Fruit fly (Drosophila melanogaster) whole organism, prepupa: ENCODE results near the gene MED22.

Experiments
- CG10631 ChIP-seq: fragments of 200-800 bp; sonication (Bioruptor generic); optimal IDR thresholded peaks from 2 replicates; lab custom pipeline; 2016; ENCODE audit warnings: missing biosample characterization, missing genetic modification characterization
- CG10669 ChIP-seq: fragments of 200-800 bp; sonication (Bioruptor generic); optimal IDR thresholded peaks from 3 replicates; lab custom pipeline; 2018; ENCODE audit warnings: missing biosample characterization, mild to moderate bottlenecking, missing genetic modification characterization, moderate library complexity
- CG11294 ChIP-seq: fragments of 200-800 bp; sonication (Bioruptor generic); IDR thresholded peaks from 2 replicates; pipeline ENCODE4 v1.3.6; 2022; ENCODE audit warnings: missing biosample characterization, missing genetic modification characterization
- CG15336 ChIP-seq: fragments of 200-800 bp; sonication (Bioruptor generic); IDR thresholded peaks from 2 replicates; pipeline ENCODE4 v1.3.6; 2022; ENCODE audit warnings: missing biosample characterization, missing genetic modification characterization
- CG1621 ChIP-seq: fragments of 200-800 bp; sonication (Bioruptor generic); optimal IDR thresholded peaks from 3 replicates; lab custom pipeline; 2018; ENCODE audit warnings: missing biosample characterization, mild to moderate bottlenecking, missing genetic modification characterization
- CG3032 ChIP-seq: fragments of 200-800 bp; optimal IDR thresholded peaks from 2 replicates; lab custom pipeline; 2019; ENCODE audit warnings: missing biosample characterization, mild to moderate bottlenecking, missing genetic modification characterization, moderate library complexity
- CG32006 ChIP-seq: fragments of 200-800 bp; sonication (Bioruptor generic); optimal IDR thresholded peaks from 3 replicates; lab custom pipeline; 2017; ENCODE audit warnings: missing biosample characterization, mild to moderate bottlenecking, missing genetic modification characterization
- CG34406 ChIP-seq: fragments of 200-800 bp; sonication (Bioruptor generic); optimal IDR thresholded peaks from 3 replicates; lab custom pipeline; 2016; ENCODE audit warnings: missing biosample characterization, missing genetic modification characterization
- CG3919 ChIP-seq: fragments of 200-800 bp; sonication (Bioruptor generic); optimal IDR thresholded peaks from 3 replicates; lab custom pipeline; 2016; ENCODE audit warnings: missing biosample characterization, missing genetic modification characterization
- CG4318 ChIP-seq: fragments of 200-800 bp; sonication (Bioruptor generic); optimal IDR thresholded peaks from 3 replicates; lab custom pipeline; 2017; ENCODE audit warnings: missing biosample characterization, mild to moderate bottlenecking, missing genetic modification characterization
- CG6163 ChIP-seq: fragments of 200-800 bp; sonication (Bioruptor generic); IDR thresholded peaks from 3 replicates; pipeline ENCODE4 v1.3.6; 2022; ENCODE audit warnings: missing biosample characterization, missing genetic modification characterization
- CG6792 ChIP-seq: fragments of 200-800 bp; sonication (Bioruptor generic); optimal IDR thresholded peaks from 3 replicates; lab custom pipeline; 2016; ENCODE audit warnings: missing biosample characterization, missing genetic modification characterization
- CG7368 ChIP-seq: fragments of 200-800 bp; sonication (Bioruptor generic); optimal IDR thresholded peaks from 3 replicates; lab custom pipeline; 2016; ENCODE audit warnings: missing biosample characterization, missing genetic modification characterization
- CG8119 ChIP-seq: fragments of 200-800 bp; sonication (Bioruptor generic); IDR thresholded peaks from 3 replicates; pipeline ENCODE4 v1.3.6; 2022; ENCODE audit warnings: missing biosample characterization, missing genetic modification characterization
- CG8632 ChIP-seq: fragments of 200-800 bp; sonication (Bioruptor generic); optimal IDR thresholded peaks from 3 replicates; lab custom pipeline; 2016; ENCODE audit warnings: missing biosample characterization, missing genetic modification characterization
- CG9139 ChIP-seq: fragments of 200-800 bp; sonication (Bioruptor generic); optimal IDR thresholded peaks from 3 replicates; lab custom pipeline; 2017; ENCODE audit warnings: missing biosample characterization, mild to moderate bottlenecking, missing genetic modification characterization
- Eip75B ChIP-seq: fragments of 200-800 bp; sonication (Bioruptor generic); optimal IDR thresholded peaks from 3 replicates; lab custom pipeline; 2016; ENCODE audit warnings: missing biosample characterization, missing genetic modification characterization
- Eip78C ChIP-seq: fragments of 200-800 bp; sonication (Bioruptor generic); peaks from one replicate; lab custom pipeline; 2016; ENCODE audit warnings: missing biosample characterization, missing genetic modification characterization
- Ets96B ChIP-seq: fragments of 200-800 bp; optimal IDR thresholded peaks from 2 replicates; lab custom pipeline; 2019; ENCODE audit warnings: missing biosample characterization, mild to moderate bottlenecking, missing genetic modification characterization, moderate library complexity
- Hr4 ChIP-seq: fragments of 200-800 bp; sonication (Bioruptor generic); optimal IDR thresholded peaks from 3 replicates; lab custom pipeline; 2016; ENCODE audit warnings: missing biosample characterization, missing genetic modification characterization
- Lpt ChIP-seq: fragments of 200-800 bp; sonication (Bioruptor generic); optimal IDR thresholded peaks from 3 replicates; lab custom pipeline; 2016; ENCODE audit warnings: missing biosample characterization, missing genetic modification characterization
- Met ChIP-seq: fragments of 200-800 bp; sonication (Bioruptor generic); optimal IDR thresholded peaks from 3 replicates; lab custom pipeline; 2016; ENCODE audit warnings: missing biosample characterization, missing genetic modification characterization
- OdsH ChIP-seq: fragments of 200-800 bp; sonication (Bioruptor generic); optimal IDR thresholded peaks from 3 replicates; lab custom pipeline; 2016; ENCODE audit warnings: missing biosample characterization, missing genetic modification characterization
- Sox15 ChIP-seq: fragments of 200-800 bp; sonication (Bioruptor generic); optimal IDR thresholded peaks from 3 replicates; lab custom pipeline; 2016; ENCODE audit warnings: missing biosample characterization, missing genetic modification characterization
- achi ChIP-seq: fragments of 200-800 bp; sonication (Bioruptor generic); optimal IDR thresholded peaks from 3 replicates; lab custom pipeline; 2016; ENCODE audit warnings: missing biosample characterization, missing genetic modification characterization
- acj6 ChIP-seq: fragments of 200-800 bp; sonication (Bioruptor generic); optimal IDR thresholded peaks from 3 replicates; lab custom pipeline; 2016; ENCODE audit warnings: missing biosample characterization, missing genetic modification characterization
- cyc ChIP-seq: fragments of 200-800 bp; sonication (Bioruptor generic); optimal IDR thresholded peaks from 3 replicates; lab custom pipeline; 2016; ENCODE audit warnings: missing biosample characterization, missing genetic modification characterization
- dac ChIP-seq: fragments of 200-800 bp; sonication (Bioruptor generic); optimal IDR thresholded peaks from 2 replicates; lab custom pipeline; 2017; ENCODE audit warnings: missing biosample characterization, mild to moderate bottlenecking, missing genetic modification characterization
- dsx ChIP-seq: fragments of 200-800 bp; optimal IDR thresholded peaks from 3 replicates; lab custom pipeline; 2019; ENCODE audit warnings: missing biosample characterization, mild to moderate bottlenecking, missing genetic modification characterization, moderate library complexity; ENCODE audit not compliant: poor library complexity, severe bottlenecking
- eg ChIP-seq: fragments of 200-800 bp; sonication (Bioruptor generic); IDR thresholded peaks from 3 replicates; pipeline ENCODE4 v1.3.6; 2022; ENCODE audit warnings: missing biosample characterization, missing genetic modification characterization
- esn ChIP-seq: fragments of 200-800 bp; sonication (Bioruptor generic); optimal IDR thresholded peaks from 2 replicates; lab custom pipeline; 2016; ENCODE audit warnings: missing biosample characterization, mild to moderate bottlenecking, missing genetic modification characterization, moderate library complexity
- fd59A ChIP-seq: fragments of 200-800 bp; sonication (Bioruptor generic); optimal IDR thresholded peaks from 2 replicates; lab custom pipeline; 2017; ENCODE audit warnings: missing biosample characterization, mild to moderate bottlenecking, missing genetic modification characterization, missing genetic modification reagents
- fkh ChIP-seq: fragments of 200-800 bp; sonication (Bioruptor generic); optimal IDR thresholded peaks from 3 replicates; lab custom pipeline; 2017; ENCODE audit warnings: missing biosample characterization, mild to moderate bottlenecking, missing genetic modification characterization, moderate library complexity
- lz ChIP-seq: fragments of 200-800 bp; sonication (Bioruptor generic); optimal IDR thresholded peaks from 3 replicates; lab custom pipeline; 2016; ENCODE audit warnings: missing biosample characterization, missing genetic modification characterization
- net ChIP-seq: fragments of 200-800 bp; sonication (Bioruptor generic); optimal IDR thresholded peaks from 3 replicates; lab custom pipeline; 2016; ENCODE audit warnings: missing biosample characterization, missing genetic modification characterization
- pdm3 ChIP-seq: fragments of 200-800 bp; sonication (Bioruptor generic); optimal IDR thresholded peaks from 3 replicates; lab custom pipeline; 2016; ENCODE audit warnings: missing biosample characterization, missing genetic modification characterization
- spab ChIP-seq: fragments of 200-800 bp; sonication (Bioruptor generic); optimal IDR thresholded peaks from 2 replicates; lab custom pipeline; 2017; ENCODE audit warnings: missing biosample characterization, mild to moderate bottlenecking, missing genetic modification characterization, missing genetic modification reagents
- ss ChIP-seq, 2 experiments: fragments of 200-800 bp; sonication (Bioruptor generic); optimal IDR thresholded peaks; 2 replicates in 1 of 2; 3 replicates in 1 of 2; lab custom pipeline; 2017 to 2018; ENCODE audit warnings: mild to moderate bottlenecking in 2 of 2, missing biosample characterization in 2 of 2, missing genetic modification characterization in 2 of 2, moderate library complexity in 1 of 2
- svp ChIP-seq: fragments of 200-800 bp; sonication (Bioruptor generic); peaks from one replicate; lab custom pipeline; 2016; ENCODE audit warnings: missing biosample characterization, missing genetic modification characterization

The MED22 gene

dm6 chrX:927863-928257 lies at the start of gene MED22, which contains the start of gene CG43867:
Gene MED22 (plus strand): TSS chrX:928139.
Gene CG43867 (minus strand): TSS chrX:927975.
- TF ChIP-seq dac (GFP tag; lab: Kevin White, UChicago) (no peak), CG10669 (no peak)
- TF ChIP-seq, all 60 proteins: peak for 0

dm6 chrX:894182-894581 lies 33.8 kb upstream of the MED22 start, which contains the start of gene CG11663:
Gene CG11663 (plus strand): TSS chrX:894482.
- TF ChIP-seq Hr4 (GFP tag; lab: Kevin White, UChicago) = no peak
- TF ChIP-seq CG32006 = no peak
- no peak for TF ChIP-seq cyc (GFP tag; lab: Kevin White, UChicago)
- no peak for TF ChIP-seq Sox15 (GFP tag; lab: Kevin White, UChicago)
- no peak for TF ChIP-seq svp (GFP tag; lab: Kevin White, UChicago)
- TF ChIP-seq spab (GFP tag; lab: Kevin White, UChicago) = no peak
- no peak for TF ChIP-seq CG3032

dm6 chrX:898367-898766 lies 29.6 kb upstream of the MED22 start:
- peak; percentile 29 for TF ChIP-seq CG7368 (GFP tag; lab: Kevin White, UChicago)
- TF ChIP-seq CG3919 (GFP tag; lab: Kevin White, UChicago) = peak; percentile 18
- no peak for TF ChIP-seq acj6 (GFP tag; lab: Kevin White, UChicago)
- peak; percentile 17 for TF ChIP-seq CG10669
- peak; percentile 13 for TF ChIP-seq Eip75B (GFP tag; lab: Kevin White, UChicago)
- no peak for TF ChIP-seq fkh (GFP tag; lab: Kevin White, UChicago)
- peak; percentile 37 for TF ChIP-seq net (GFP tag; lab: Kevin White, UChicago)
- TF ChIP-seq CG32006 = no peak
- TF ChIP-seq CG6792 (GFP tag; lab: Kevin White, UChicago) = peak; percentile 21
- TF ChIP-seq CG1621 (tag; lab: Kevin White, UChicago) = peak; percentile 2
- TF ChIP-seq CG6163 (GFP tag; lab: Robert Waterston, UW) = peak; percentile 63; the same call in 2 of the 3 replicates
- TF ChIP-seq Sox15 (GFP tag; lab: Kevin White, UChicago) = no peak
- no peak for TF ChIP-seq CG8119 (GFP tag; lab: Robert Waterston, UW)
- peak; percentile 11 for TF ChIP-seq dsx
- TF ChIP-seq Eip78C (GFP tag; lab: Kevin White, UChicago) = peak; percentile 55
- peak; percentile 11 for TF ChIP-seq CG3032
- TF ChIP-seq Ets96B = peak; percentile 12
- no peak for TF ChIP-seq CG11294 (GFP tag; lab: Robert Waterston, UW)
- no peak for TF ChIP-seq CG10631 (GFP tag; lab: Kevin White, UChicago)
- TF ChIP-seq ss (GFP tag; optimal IDR thresholded peaks at IDR 0.05; lab: Kevin White, UChicago) = peak; percentile 14 to 25
- TF ChIP-seq, all 60 proteins: peak for 13

- TF ChIP-seq CG8632 = no peak
- no peak for TF ChIP-seq net (GFP tag; lab: Kevin White, UChicago)
- peak; percentile 50; the same call in 1 of the 3 replicates for TF ChIP-seq eg (GFP tag; lab: Robert Waterston, UW)
- peak; percentile 57 for TF ChIP-seq Eip78C (GFP tag; lab: Kevin White, UChicago)
- TF ChIP-seq svp (GFP tag; lab: Kevin White, UChicago) = peak; percentile 46
- 0 out of 3 replicates have a peak, but pooled peaks have one; percentile 13 for TF ChIP-seq CG6163 (GFP tag; lab: Robert Waterston, UW)
- TF ChIP-seq CG8119 (GFP tag; lab: Robert Waterston, UW) = 0 out of 3 replicates have a peak, but pooled peaks have one; percentile 20
- peak; percentile 7; the same call in 1 of the 2 replicates for TF ChIP-seq CG11294 (GFP tag; lab: Robert Waterston, UW)
- no peak for TF ChIP-seq achi (GFP tag; lab: Kevin White, UChicago)
- TF ChIP-seq Lpt = peak; percentile 2
- TF ChIP-seq CG15336 (GFP tag; lab: Robert Waterston, UW) = peak; percentile 53
- peak; percentile 21 for TF ChIP-seq CG32006
Measured at dm6 chrX:899407-900050, 28.4 kb upstream of the MED22 start.

dm6 chrX:900725-901345 lies 27.1 kb upstream of the MED22 start:
- peak; percentile 94 for TF ChIP-seq CG6163 (GFP tag; lab: Robert Waterston, UW)
- TF ChIP-seq Eip78C (GFP tag; lab: Kevin White, UChicago) = peak; percentile 98
- peak; percentile 94 for TF ChIP-seq acj6 (GFP tag; lab: Kevin White, UChicago)
- peak; percentile 88 for TF ChIP-seq fd59A (GFP tag; lab: Kevin White, UChicago)
- TF ChIP-seq Eip75B (GFP tag; lab: Kevin White, UChicago) = peak; percentile 93
- peak; percentile 95 for TF ChIP-seq CG7368 (GFP tag; lab: Kevin White, UChicago)
- peak; percentile 94 for TF ChIP-seq CG15336 (GFP tag; lab: Robert Waterston, UW)
- TF ChIP-seq CG9139 (GFP tag; lab: Kevin White, UChicago) = peak; percentile 77
- TF ChIP-seq CG3032 = peak; percentile 85
- peak; percentile 93 for TF ChIP-seq OdsH (GFP tag; lab: Kevin White, UChicago)
- peak; percentile 87 for TF ChIP-seq CG4318
- TF ChIP-seq pdm3 (GFP tag; lab: Kevin White, UChicago) = peak; percentile 96
- TF ChIP-seq dac (GFP tag; lab: Kevin White, UChicago) = peak; percentile 92
- peak; percentile 92 for TF ChIP-seq CG3919 (GFP tag; lab: Kevin White, UChicago)
- TF ChIP-seq CG34406 = peak; percentile 84
- peak; percentile 95 for TF ChIP-seq lz (GFP tag; lab: Kevin White, UChicago)
- TF ChIP-seq CG32006 = peak; percentile 93
- peak; percentile 94 for TF ChIP-seq Met (GFP tag; lab: Kevin White, UChicago)
- TF ChIP-seq fkh (GFP tag; lab: Kevin White, UChicago) = no peak
- TF ChIP-seq CG10669 = peak; percentile 92
- peak; percentile 94 for TF ChIP-seq esn (GFP tag; lab: Kevin White, UChicago)
